Worm (Caenorhabditis elegans): ENCODE data around the gene C16A11.4.

DNA sequence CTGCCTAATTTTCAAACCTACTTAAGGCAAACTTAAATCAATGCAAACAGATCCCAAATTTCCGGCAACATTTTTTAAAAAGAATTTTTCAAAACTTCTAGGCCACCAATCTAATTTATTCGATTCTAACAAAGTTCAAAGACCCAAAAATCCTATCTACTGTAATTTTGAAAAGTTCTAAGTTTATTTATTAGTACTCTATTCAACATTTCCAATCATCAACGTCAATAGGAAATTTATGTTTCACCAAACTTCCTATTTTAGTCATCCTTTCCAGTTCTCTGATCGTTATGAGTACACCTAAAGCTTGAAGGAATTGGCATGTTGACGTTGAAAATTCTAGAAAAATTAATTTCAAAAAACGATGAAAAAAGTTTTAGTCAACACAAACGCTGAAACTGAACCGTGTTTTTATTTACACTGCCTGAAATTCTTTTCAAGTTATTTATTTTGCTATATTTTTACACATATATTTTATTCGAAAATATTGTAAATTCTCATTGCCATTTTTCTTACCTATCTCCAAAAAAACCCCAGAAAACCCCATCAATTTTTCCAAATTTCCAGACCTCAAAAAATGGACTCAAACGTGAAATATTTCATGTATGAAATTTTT is 48.9 kb downstream of the C16A11.4 start, which contains the start of gene npr-42:
- TF ChIP-seq dpl-1 (GFP tag; optimal IDR thresholded peaks at IDR 0.05) (no peak), tlf-1 (GFP tag; optimal IDR thresholded peaks at IDR 0.05) (no peak), lin-26 (GFP tag; IDR thresholded peaks at IDR 0.05) (no peak), lin-40 (tag; optimal IDR thresholded peaks at IDR 0.05) (no peak)

All from whole organism, young adult.